Worm (Caenorhabditis elegans) whole organism, midembryonic: ENCODE results near the gene dos-3.

Source experiments
- T22C8.4 ChIP-seq: fragments of 200-800 bp; sonication (Bioruptor generic); IDR thresholded peaks from 2 replicates; pipeline ENCODE4 v1.3.6; 2022; ENCODE audit warnings: missing genetic modification characterization, missing compliant biosample characterization
- cog-1 ChIP-seq: sonication (generic microtip); optimal IDR thresholded peaks from 2 replicates; lab custom pipeline; 2016; ENCODE audit warnings: missing genetic modification characterization, missing compliant biosample characterization
- flt-1 ChIP-seq: fragments of 200-800 bp; sonication (Bioruptor generic); IDR thresholded peaks from 2 replicates; pipeline ENCODE4 v1.3.6; 2022; ENCODE audit warnings: missing genetic modification characterization, missing compliant biosample characterization
- klf-2 ChIP-seq: fragments of 200-800 bp; sonication (Bioruptor generic); conservative IDR thresholded peaks from 2 replicates; pipeline ENCODE4 v1.3.6; 2022; ENCODE audit warnings: missing genetic modification reagents, missing genetic modification characterization, missing compliant biosample characterization
- med-1 ChIP-seq: sonication (generic microtip); optimal IDR thresholded peaks from 2 replicates; lab custom pipeline; 2017; ENCODE audit warnings: missing genetic modification characterization, mild to moderate bottlenecking, missing compliant biosample characterization, antibody characterized with exemption, missing genetic modification reagents; ENCODE audit not compliant: insufficient read depth
- ref-1 ChIP-seq: fragments of 200-800 bp; sonication (Bioruptor generic); conservative IDR thresholded peaks from 2 replicates; pipeline ENCODE4 v1.3.6; 2022; ENCODE audit warnings: missing genetic modification reagents, missing genetic modification characterization, missing compliant biosample characterization
- tab-1 ChIP-seq: fragments of 200-800 bp; sonication (Bioruptor generic); IDR thresholded peaks from 2 replicates; pipeline ENCODE4 v1.3.6; 2022; ENCODE audit warnings: missing genetic modification characterization, missing compliant biosample characterization
- ztf-23 ChIP-seq: fragments of 200-800 bp; sonication (Bioruptor generic); IDR thresholded peaks from 2 replicates; pipeline ENCODE4 v1.3.6; 2022; ENCODE audit warnings: missing genetic modification reagents, missing genetic modification characterization, missing compliant biosample characterization
- ztf-29 ChIP-seq: fragments of 200-800 bp; sonication (Bioruptor generic); IDR thresholded peaks from 2 replicates; pipeline ENCODE4 v1.3.6; 2022; ENCODE audit warnings: missing genetic modification reagents, missing genetic modification characterization, missing compliant biosample characterization

Gene dos-3

ce11 chrIII:832855-833504 lies 6.4 kb downstream of the dos-3 start, which contains the start of gene zip-2:
TSS of gene zip-2 (plus strand) at chrIII:832982.
- TF ChIP-seq klf-2 (GFP tag; lab: Robert Waterston, UW) (no peak), ztf-23 (GFP tag; lab: Robert Waterston, UW) (no peak), ztf-29 (GFP tag; lab: Robert Waterston, UW) (no peak), cog-1 (tag; lab: Kevin White, UChicago) (no peak)

ce11 chrIII:831961-832360 lies 7.4 kb downstream of the dos-3 start, which contains the start of gene ceeh-1:
TSS of gene ceeh-1 (minus strand) at chrIII:832277.
- TF ChIP-seq tab-1 (no peak), cog-1 (tag; lab: Kevin White, UChicago) (no peak), med-1 (no peak), flt-1 (GFP tag; lab: Robert Waterston, UW) (no peak), ztf-29 (GFP tag; lab: Robert Waterston, UW) (no peak)

- TF ChIP-seq cog-1 (tag; lab: Kevin White, UChicago): no peak
- TF ChIP-seq ztf-29 (GFP tag; lab: Robert Waterston, UW): no peak
- TF ChIP-seq med-1: no peak
- no peak for TF ChIP-seq T22C8.4 (GFP tag; lab: Robert Waterston, UW)
- TF ChIP-seq flt-1 (GFP tag; lab: Robert Waterston, UW): no peak
- TF ChIP-seq tab-1: no peak
- TF ChIP-seq ref-1 (GFP tag; lab: Robert Waterston, UW): no peak
- no peak for TF ChIP-seq ztf-23 (GFP tag; lab: Robert Waterston, UW)
- no peak for TF ChIP-seq klf-2 (GFP tag; lab: Robert Waterston, UW)
These were observed 14.1 kb downstream of the dos-3 start for ce11 chrIII:825256-825655.

ce11 chrIII:822546-823272 lies 16.7 kb downstream of the dos-3 start, which contains the start of gene clec-149:
TSS of gene clec-149 (plus strand) at chrIII:823222.
- TF ChIP-seq ref-1 (GFP tag; lab: Robert Waterston, UW) (no peak), med-1 (no peak), cog-1 (tag; lab: Kevin White, UChicago) (no peak), klf-2 (GFP tag; lab: Robert Waterston, UW) (no peak), flt-1 (GFP tag; lab: Robert Waterston, UW) (no peak), T22C8.4 (GFP tag; lab: Robert Waterston, UW) (no peak), ztf-23 (GFP tag; lab: Robert Waterston, UW) (no peak), tab-1 (no peak), ztf-29 (GFP tag; lab: Robert Waterston, UW) (no peak)

- TF ChIP-seq cog-1 (tag; lab: Kevin White, UChicago): no peak
- TF ChIP-seq flt-1 (GFP tag; lab: Robert Waterston, UW): no peak
- TF ChIP-seq T22C8.4 (GFP tag; lab: Robert Waterston, UW): no peak
- TF ChIP-seq med-1: no peak
- TF ChIP-seq ref-1 (GFP tag; lab: Robert Waterston, UW): no peak
- TF ChIP-seq tab-1: no peak
- TF ChIP-seq ztf-29 (GFP tag; lab: Robert Waterston, UW): no peak
- TF ChIP-seq ztf-23 (GFP tag; lab: Robert Waterston, UW): no peak
These were observed 20.1 kb downstream of the dos-3 start for ce11 chrIII:819313-819712.

- TF ChIP-seq ztf-29 (GFP tag; lab: Robert Waterston, UW) (no peak), ztf-23 (GFP tag; lab: Robert Waterston, UW) (no peak), flt-1 (GFP tag; lab: Robert Waterston, UW) (no peak), tab-1 (no peak), med-1 (no peak), cog-1 (tag; lab: Kevin White, UChicago) (no peak), T22C8.4 (GFP tag; lab: Robert Waterston, UW) (no peak), ref-1 (GFP tag; lab: Robert Waterston, UW) (no peak), klf-2 (GFP tag; lab: Robert Waterston, UW) (no peak)
These were observed 23.5 kb downstream of the dos-3 start, which contains the start of gene dac-1 for ce11 chrIII:815845-816244. TSS of gene dac-1 (plus strand) at chrIII:816145.

- TF ChIP-seq flt-1 (GFP tag; lab: Robert Waterston, UW) (no peak), cog-1 (tag; lab: Kevin White, UChicago) (no peak), tab-1 (no peak), ztf-29 (GFP tag; lab: Robert Waterston, UW) (no peak), T22C8.4 (GFP tag; lab: Robert Waterston, UW) (no peak), ztf-23 (GFP tag; lab: Robert Waterston, UW) (no peak)
These were observed 27.8 kb downstream of the dos-3 start, which contains the start of gene daf-7 for ce11 chrIII:811544-811943. TSS of gene daf-7 (plus strand) at chrIII:811844.

ce11 chrIII:802041-802440 lies 37.4 kb downstream of the dos-3 start:
- no peak for TF ChIP-seq T22C8.4 (GFP tag; lab: Robert Waterston, UW)
- TF ChIP-seq klf-2 (GFP tag; lab: Robert Waterston, UW): no peak
- no peak for TF ChIP-seq ztf-29 (GFP tag; lab: Robert Waterston, UW)
- no peak for TF ChIP-seq tab-1
- TF ChIP-seq flt-1 (GFP tag; lab: Robert Waterston, UW): no peak
- TF ChIP-seq med-1: no peak
- TF ChIP-seq ref-1 (GFP tag; lab: Robert Waterston, UW): no peak
- TF ChIP-seq ztf-23 (GFP tag; lab: Robert Waterston, UW): no peak
- no peak for TF ChIP-seq cog-1 (tag; lab: Kevin White, UChicago)

- TF ChIP-seq tab-1 (no peak), flt-1 (GFP tag; lab: Robert Waterston, UW) (no peak), ztf-23 (GFP tag; lab: Robert Waterston, UW) (no peak), klf-2 (GFP tag; lab: Robert Waterston, UW) (no peak), ref-1 (GFP tag; lab: Robert Waterston, UW) (no peak), T22C8.4 (GFP tag; lab: Robert Waterston, UW) (no peak), ztf-29 (GFP tag; lab: Robert Waterston, UW) (no peak)
These were observed 41.9 kb downstream of the dos-3 start for ce11 chrIII:797507-797906.
